Worm (Caenorhabditis elegans): Measurements from ENCODE around the gene cec-2.

The cec-2 gene

ce11 chrIV:1170408-1170807, at the start of gene cec-2:
Gene cec-2 (plus strand): TSS chrIV:1170708.
- TF ChIP-seq sem-2 (GFP tag; optimal IDR thresholded peaks at IDR 0.05) (no peak), unc-62 (GFP tag; optimal IDR thresholded peaks at IDR 0.05) (no peak), ztf-11 (tag; optimal IDR thresholded peaks at IDR 0.05) (no peak), lin-32 (GFP tag; optimal IDR thresholded peaks at IDR 0.05) (no peak), snpc-4 (tag; optimal IDR thresholded peaks at IDR 0.05) (no peak), tbx-8 (GFP tag; optimal IDR thresholded peaks at IDR 0.05) (no peak), lin-13 (tag; optimal IDR thresholded peaks at IDR 0.05) (no peak)

DNA sequence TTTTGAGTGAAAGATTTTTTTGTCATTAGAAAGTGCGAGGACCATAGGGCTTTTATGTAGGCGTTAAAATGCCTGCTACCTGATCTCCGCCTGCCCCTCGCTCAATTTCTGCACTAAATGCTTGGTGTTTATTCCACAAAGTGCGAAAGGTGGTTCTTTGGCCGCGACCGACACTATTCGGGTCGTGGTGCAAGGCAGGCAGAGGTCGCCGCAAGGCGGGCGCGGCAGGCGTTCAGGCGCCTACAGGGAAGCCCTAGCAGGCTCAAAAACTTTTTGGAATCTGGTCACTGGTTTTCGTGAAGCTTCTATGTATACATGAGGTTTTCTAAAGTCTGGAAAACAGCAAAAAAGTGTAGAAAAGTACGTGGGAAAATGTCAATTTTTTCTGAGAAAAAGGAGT, 49.6 kb upstream of the cec-2 start:
- TF ChIP-seq cnd-1 (tag; optimal IDR thresholded peaks at IDR 0.05): no peak
- TF ChIP-seq bed-3 (GFP tag; optimal IDR thresholded peaks at IDR 0.05): no peak
- TF ChIP-seq unc-62 (GFP tag; optimal IDR thresholded peaks at IDR 0.05): no peak
- TF ChIP-seq nhr-237 (tag; optimal IDR thresholded peaks at IDR 0.05): no peak
- no peak for TF ChIP-seq sem-2 (GFP tag; optimal IDR thresholded peaks at IDR 0.05)
- no peak for TF ChIP-seq ztf-11 (tag; optimal IDR thresholded peaks at IDR 0.05)
- no peak for TF ChIP-seq ceh-43 (GFP tag; optimal IDR thresholded peaks at IDR 0.05)
- no peak for TF ChIP-seq M03D4.4 (tag; optimal IDR thresholded peaks at IDR 0.05)
- no peak for TF ChIP-seq pha-4 (tag; optimal IDR thresholded peaks at IDR 0.05)
- TF ChIP-seq snpc-4 (tag; optimal IDR thresholded peaks at IDR 0.05): no peak
- no peak for TF ChIP-seq nhr-76 (tag; optimal IDR thresholded peaks at IDR 0.05)
- no peak for TF ChIP-seq ham-2 (GFP tag; optimal IDR thresholded peaks at IDR 0.05)
- no peak for TF ChIP-seq zip-8 (tag; optimal IDR thresholded peaks at IDR 0.05)
- TF ChIP-seq nhr-2 (tag; optimal IDR thresholded peaks at IDR 0.05): no peak
- TF ChIP-seq nhr-28 (tag; optimal IDR thresholded peaks at IDR 0.05): no peak
- TF ChIP-seq ces-1 (GFP tag; optimal IDR thresholded peaks at IDR 0.05): no peak
- no peak for TF ChIP-seq drap-1 (GFP tag; optimal IDR thresholded peaks at IDR 0.05)
- TF ChIP-seq hlh-1 (tag; optimal IDR thresholded peaks at IDR 0.05): no peak

ce11 chrIV:1121511-1121910, 49.0 kb upstream of the cec-2 start:
- TF ChIP-seq bed-3 (GFP tag; optimal IDR thresholded peaks at IDR 0.05): no peak
- TF ChIP-seq lin-32 (GFP tag; optimal IDR thresholded peaks at IDR 0.05): no peak
- TF ChIP-seq elt-1 (tag; optimal IDR thresholded peaks at IDR 0.05; ENCODE audit: borderline replicate concordance, insufficient read depth): no peak
- TF ChIP-seq tbx-8 (GFP tag; optimal IDR thresholded peaks at IDR 0.05): no peak
- no peak for TF ChIP-seq M03D4.4 (tag; optimal IDR thresholded peaks at IDR 0.05)
- TF ChIP-seq sptf-1 (tag; optimal IDR thresholded peaks at IDR 0.05): no peak

- TF ChIP-seq nhr-28 (tag; optimal IDR thresholded peaks at IDR 0.05): no peak
- TF ChIP-seq tbx-8 (GFP tag; optimal IDR thresholded peaks at IDR 0.05): no peak
- TF ChIP-seq drap-1 (GFP tag; optimal IDR thresholded peaks at IDR 0.05): no peak
- no peak for TF ChIP-seq unc-39 (tag; optimal IDR thresholded peaks at IDR 0.05)
- TF ChIP-seq flh-1 (GFP tag; optimal IDR thresholded peaks at IDR 0.05): no peak
- TF ChIP-seq ceh-43 (GFP tag; optimal IDR thresholded peaks at IDR 0.05): no peak
These were observed 47.2 kb upstream of the cec-2 start for ce11 chrIV:1123357-1123756.

DNA sequence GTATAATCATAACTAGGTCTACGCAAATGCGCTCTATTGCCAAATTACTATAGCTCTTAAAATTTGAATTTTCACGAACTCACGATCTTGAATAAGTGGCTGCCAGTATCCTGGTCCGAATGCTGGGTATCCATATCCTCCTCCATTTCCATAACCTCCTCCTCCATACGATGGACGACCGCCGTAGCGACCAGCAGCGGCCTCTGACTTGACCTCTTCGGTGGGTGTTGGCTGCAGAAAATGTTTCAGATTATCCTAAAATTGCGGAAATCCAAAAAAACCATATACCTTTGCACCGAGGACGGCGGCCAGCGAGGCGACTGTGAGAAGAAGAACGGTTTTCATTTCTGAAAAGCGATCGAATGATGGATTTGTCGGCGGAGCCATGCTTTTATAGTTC, 45.8 kb upstream of the cec-2 start, which contains the start of gene perm-4:
Gene perm-4 (minus strand): TSS at position 367 of the 400 bp plus-strand sequence.
- TF ChIP-seq flh-1 (GFP tag; optimal IDR thresholded peaks at IDR 0.05): no peak
- no peak for TF ChIP-seq lin-32 (GFP tag; optimal IDR thresholded peaks at IDR 0.05)
- no peak for TF ChIP-seq ceh-43 (GFP tag; optimal IDR thresholded peaks at IDR 0.05)
- TF ChIP-seq M03D4.4 (tag; optimal IDR thresholded peaks at IDR 0.05): no peak
- no peak for TF ChIP-seq lsy-2 (tag; optimal IDR thresholded peaks at IDR 0.05)
- no peak for TF ChIP-seq nhr-12 (tag; optimal IDR thresholded peaks at IDR 0.05)
- TF ChIP-seq pha-4 (tag; optimal IDR thresholded peaks at IDR 0.05): no peak

DNA sequence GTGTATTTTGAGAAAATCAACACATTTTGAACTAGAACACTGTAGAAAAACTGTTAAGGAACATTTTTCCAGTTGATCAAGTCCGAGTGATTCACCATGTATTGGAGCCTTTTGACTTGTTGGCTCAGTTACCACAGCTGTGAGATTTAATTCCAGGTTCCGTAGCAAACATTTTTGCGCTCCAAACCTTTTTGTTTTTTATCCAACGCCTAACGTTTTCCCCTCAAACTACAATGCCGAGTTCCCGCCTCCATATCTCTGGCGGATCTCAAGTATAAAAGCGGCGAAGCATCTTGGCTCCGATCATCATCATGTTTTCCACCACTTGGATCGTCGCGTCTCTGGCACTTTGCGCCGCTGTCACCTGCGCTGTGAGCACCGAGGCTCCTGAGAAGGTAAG, 44.0 kb upstream of the cec-2 start, which contains the start of gene perm-2:
Gene perm-2 (plus strand): TSS at position 301 of the 400 bp plus-strand sequence.
- no peak for TF ChIP-seq ceh-43 (GFP tag; optimal IDR thresholded peaks at IDR 0.05)
- no peak for TF ChIP-seq nhr-76 (tag; optimal IDR thresholded peaks at IDR 0.05)
- TF ChIP-seq nhr-12 (tag; optimal IDR thresholded peaks at IDR 0.05): no peak
- no peak for TF ChIP-seq flh-1 (GFP tag; optimal IDR thresholded peaks at IDR 0.05)
- no peak for TF ChIP-seq pha-4 (tag; optimal IDR thresholded peaks at IDR 0.05)

DNA sequence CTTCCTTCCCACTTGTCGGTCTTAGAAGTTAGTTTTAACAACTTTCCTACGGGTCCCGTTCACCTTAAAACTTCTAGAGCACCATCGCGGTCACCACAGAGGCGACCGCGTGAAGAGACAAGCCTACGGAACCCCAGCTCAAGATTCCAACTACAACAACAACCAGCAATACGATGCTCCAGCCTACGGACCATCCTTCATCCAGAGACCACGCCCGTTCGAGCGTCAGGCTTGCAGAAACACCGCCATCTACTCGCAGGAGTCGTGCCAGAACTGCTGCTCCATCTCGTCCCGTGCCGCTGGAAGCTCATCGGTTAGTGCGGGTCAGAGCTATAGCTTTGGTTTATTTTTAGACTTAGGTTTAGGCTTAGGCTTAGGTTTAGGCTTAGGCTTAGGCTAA, 42.7 kb upstream of the cec-2 start:
- TF ChIP-seq ceh-83 (GFP tag; optimal IDR thresholded peaks at IDR 0.05): no peak
- TF ChIP-seq elt-1 (tag; optimal IDR thresholded peaks at IDR 0.05; ENCODE audit: borderline replicate concordance, insufficient read depth): no peak
- TF ChIP-seq mab-5 (tag; optimal IDR thresholded peaks at IDR 0.05): no peak
- no peak for TF ChIP-seq sem-2 (GFP tag; optimal IDR thresholded peaks at IDR 0.05)
- TF ChIP-seq nhr-28 (tag; optimal IDR thresholded peaks at IDR 0.05): no peak
- TF ChIP-seq unc-39 (tag; optimal IDR thresholded peaks at IDR 0.05): no peak
- TF ChIP-seq ztf-11 (tag; optimal IDR thresholded peaks at IDR 0.05): no peak
- TF ChIP-seq lin-32 (GFP tag; optimal IDR thresholded peaks at IDR 0.05): no peak
- no peak for TF ChIP-seq M03D4.4 (tag; optimal IDR thresholded peaks at IDR 0.05)
- no peak for TF ChIP-seq sptf-1 (tag; optimal IDR thresholded peaks at IDR 0.05)
- no peak for TF ChIP-seq unc-120 (tag; optimal IDR thresholded peaks at IDR 0.05; ENCODE audit: poor library complexity, severe bottlenecking)
